Fruit fly (Drosophila melanogaster) whole organism, embryonic: ENCODE measurements around the gene CG32192.

Source experiments
- Aef1 ChIP-seq: fragments of 200-800 bp; sonication (Bioruptor generic); IDR thresholded peaks from 3 replicates; pipeline ENCODE4 v1.3.6; 2022; ENCODE audit warnings: missing biosample characterization, missing genetic modification characterization
- Antp ChIP-seq: fragments of 200-800 bp; sonication (Bioruptor generic); optimal IDR thresholded peaks from 3 replicates; lab custom pipeline; 2016; ENCODE audit warnings: missing biosample characterization, missing genetic modification characterization
- Bteb2 ChIP-seq: fragments of 200-800 bp; sonication (Bioruptor generic); optimal IDR thresholded peaks from 2 replicates; lab custom pipeline; 2016; ENCODE audit warnings: missing biosample characterization, missing genetic modification characterization
- CG10565 ChIP-seq: fragments of 200-800 bp; sonication (Bioruptor generic); optimal IDR thresholded peaks from 3 replicates; lab custom pipeline; 2016; ENCODE audit warnings: missing biosample characterization, mild to moderate bottlenecking, missing genetic modification characterization
- CG10979 ChIP-seq: fragments of 200-800 bp; sonication (Bioruptor generic); optimal IDR thresholded peaks from 2 replicates; lab custom pipeline; 2018; ENCODE audit warnings: missing biosample characterization, mild to moderate bottlenecking, missing genetic modification characterization, moderate library complexity
- CG11093 ChIP-seq: fragments of 200-800 bp; sonication (Bioruptor generic); IDR thresholded peaks from 3 replicates; pipeline ENCODE4 v1.3.6; 2022; ENCODE audit warnings: missing biosample characterization, missing genetic modification characterization
- CG11247 ChIP-seq: fragments of 200-800 bp; sonication (Bioruptor generic); IDR thresholded peaks from 2 replicates; pipeline ENCODE4 v1.3.6; 2022; ENCODE audit warnings: missing biosample characterization, missing genetic modification characterization
- CG11560 ChIP-seq: fragments of 200-800 bp; sonication (Bioruptor generic); IDR thresholded peaks from 3 replicates; pipeline ENCODE4 v1.3.6; 2022; ENCODE audit warnings: missing biosample characterization, missing genetic modification characterization
- CG11695 ChIP-seq: fragments of 200-800 bp; sonication (Bioruptor generic); IDR thresholded peaks from 3 replicates; pipeline ENCODE4 v1.3.6; 2022; ENCODE audit warnings: missing biosample characterization, missing genetic modification characterization
- CG12071 ChIP-seq: fragments of 200-800 bp; sonication (Bioruptor generic); optimal IDR thresholded peaks from 3 replicates; lab custom pipeline; 2018; ENCODE audit warnings: missing biosample characterization, mild to moderate bottlenecking, missing genetic modification characterization
- CG12659 ChIP-seq: fragments of 200-800 bp; sonication (Bioruptor generic); optimal IDR thresholded peaks from 3 replicates; lab custom pipeline; 2017; ENCODE audit warnings: mild to moderate bottlenecking, missing biosample characterization, missing genetic modification reagents, missing genetic modification characterization
- CG14667 ChIP-seq: fragments of 200-800 bp; sonication (Bioruptor generic); IDR thresholded peaks from 2 replicates; pipeline ENCODE4 v1.3.6; 2022; ENCODE audit warnings: missing biosample characterization, missing genetic modification characterization
- CG15601 ChIP-seq: fragments of 200-800 bp; sonication (Bioruptor generic); optimal IDR thresholded peaks from 3 replicates; lab custom pipeline; 2019; ENCODE audit warnings: missing biosample characterization, mild to moderate bottlenecking, missing genetic modification characterization, moderate library complexity
- CG2712 ChIP-seq: fragments of 200-800 bp; optimal IDR thresholded peaks from 3 replicates; lab custom pipeline; 2019; ENCODE audit warnings: missing biosample characterization, mild to moderate bottlenecking, missing genetic modification characterization, moderate library complexity
- CG30431 ChIP-seq: fragments of 200-800 bp; sonication (Bioruptor generic); optimal IDR thresholded peaks from 2 replicates; lab custom pipeline; 2017; ENCODE audit warnings: missing biosample characterization, missing genetic modification characterization
- CG33557 ChIP-seq: fragments of 200-800 bp; sonication (Bioruptor generic); optimal IDR thresholded peaks from 2 replicates; lab custom pipeline; 2019; ENCODE audit warnings: missing biosample characterization, mild to moderate bottlenecking, missing genetic modification characterization, moderate library complexity
- CG6254 ChIP-seq: fragments of 200-800 bp; sonication (Bioruptor generic); optimal IDR thresholded peaks from 3 replicates; lab custom pipeline; 2017; ENCODE audit warnings: mild to moderate bottlenecking, missing biosample characterization, missing genetic modification reagents, missing genetic modification characterization
- CG6791 ChIP-seq: fragments of 200-800 bp; sonication (Bioruptor generic); IDR thresholded peaks from 3 replicates; pipeline ENCODE4 v1.3.6; 2022; ENCODE audit warnings: missing biosample characterization, missing genetic modification characterization; ENCODE audit not compliant: partially characterized antibody
- CG6854 ChIP-seq: fragments of 200-800 bp; sonication (Bioruptor generic); optimal IDR thresholded peaks from 3 replicates; lab custom pipeline; 2017; ENCODE audit warnings: missing biosample characterization, mild to moderate bottlenecking, missing genetic modification characterization
- CG9727 ChIP-seq: fragments of 200-800 bp; sonication (Bioruptor generic); optimal IDR thresholded peaks from 3 replicates; lab custom pipeline; 2017; ENCODE audit warnings: missing biosample characterization, mild to moderate bottlenecking, missing genetic modification characterization
- D19A ChIP-seq: fragments of 200-800 bp; optimal IDR thresholded peaks from 3 replicates; lab custom pipeline; 2019; ENCODE audit warnings: missing biosample characterization, mild to moderate bottlenecking, missing genetic modification characterization, moderate library complexity
- NK7.1 ChIP-seq: fragments of 200-800 bp; sonication (Bioruptor generic); optimal IDR thresholded peaks from 3 replicates; lab custom pipeline; 2016; ENCODE audit warnings: missing biosample characterization, missing genetic modification characterization
- Nf-YC ChIP-seq: fragments of 200-800 bp; optimal IDR thresholded peaks from 3 replicates; lab custom pipeline; 2019; ENCODE audit warnings: missing biosample characterization, mild to moderate bottlenecking, missing genetic modification characterization, moderate library complexity
- Oaz ChIP-seq: fragments of 200-800 bp; sonication (Bioruptor generic); IDR thresholded peaks from 2 replicates; pipeline ENCODE4 v1.3.6; 2022; ENCODE audit warnings: missing biosample characterization, missing genetic modification characterization
- Opbp ChIP-seq: fragments of 200-800 bp; sonication (Bioruptor generic); IDR thresholded peaks from 3 replicates; pipeline ENCODE4 v1.3.6; 2022; ENCODE audit warnings: missing biosample characterization, missing genetic modification characterization; ENCODE audit not compliant: partially characterized antibody
- Ptx1 ChIP-seq: fragments of 200-800 bp; sonication (Bioruptor generic); IDR thresholded peaks from 2 replicates; pipeline ENCODE4 v1.3.6; 2022; ENCODE audit warnings: missing biosample characterization, missing genetic modification characterization
- Trl ChIP-seq, 3 experiments: fragments of >200 bp in 2 of 3; fragments of 200-800 bp in 1 of 3; sonication (Bioruptor generic) in 1 of 3; optimal IDR thresholded peaks; 2 replicates in 1 of 3; 3 replicates in 2 of 3; lab custom pipeline; 2016 to 2017; ENCODE audit warnings: missing biosample characterization in 1 of 3, missing genetic modification characterization in 1 of 3
- Usf ChIP-seq: fragments of 200-800 bp; sonication (Bioruptor generic); optimal IDR thresholded peaks from 2 replicates; lab custom pipeline; 2017; ENCODE audit warnings: missing genotype, missing biosample characterization, missing genetic modification characterization
- cato ChIP-seq: fragments of 200-800 bp; sonication (Bioruptor generic); optimal IDR thresholded peaks from 2 replicates; lab custom pipeline; 2016; ENCODE audit warnings: missing biosample characterization, missing genetic modification characterization, borderline replicate concordance
- cg ChIP-seq: fragments of 200-800 bp; sonication (Bioruptor generic); optimal IDR thresholded peaks from 3 replicates; lab custom pipeline; 2019; ENCODE audit warnings: missing biosample characterization, mild to moderate bottlenecking, missing genetic modification characterization, moderate library complexity
- da ChIP-seq: fragments of 200-800 bp; sonication (Bioruptor generic); optimal IDR thresholded peaks from 2 replicates; lab custom pipeline; 2016; ENCODE audit warnings: missing biosample characterization, missing genetic modification characterization
- dysf ChIP-seq: fragments of 200-800 bp; sonication (Bioruptor generic); IDR thresholded peaks from 3 replicates; pipeline ENCODE4 v1.3.6; 2022; ENCODE audit warnings: missing biosample characterization, missing genetic modification characterization
- ems ChIP-seq: fragments of 200-800 bp; sonication (Bioruptor generic); optimal IDR thresholded peaks from 3 replicates; lab custom pipeline; 2016; ENCODE audit warnings: missing biosample characterization, missing genetic modification characterization
- eyg ChIP-seq: fragments of 200-800 bp; sonication (Bioruptor generic); optimal IDR thresholded peaks from 3 replicates; lab custom pipeline; 2016; ENCODE audit warnings: missing biosample characterization, missing genetic modification characterization
- fd64A ChIP-seq: fragments of 200-800 bp; sonication (Bioruptor generic); optimal IDR thresholded peaks from 3 replicates; lab custom pipeline; 2018; ENCODE audit warnings: missing biosample characterization, mild to moderate bottlenecking, missing genetic modification characterization
- ftz-f1 ChIP-seq: fragments of 200-800 bp; sonication (Bioruptor generic); optimal IDR thresholded peaks from 2 replicates; lab custom pipeline; 2016; ENCODE audit warnings: missing biosample characterization, missing genetic modification characterization
- gcm ChIP-seq: fragments of 200-800 bp; sonication (Bioruptor generic); optimal IDR thresholded peaks from 2 replicates; lab custom pipeline; 2019; ENCODE audit warnings: missing biosample characterization, mild to moderate bottlenecking, missing genetic modification characterization, moderate library complexity
- gcm2 ChIP-seq: fragments of 200-800 bp; sonication (Bioruptor generic); optimal IDR thresholded peaks from 2 replicates; lab custom pipeline; 2016; ENCODE audit warnings: missing biosample characterization, missing genetic modification characterization
- hth ChIP-seq: fragments of >200 bp; optimal IDR thresholded peaks from 2 replicates; lab custom pipeline; 2017; ENCODE audit warnings: inconsistent platforms
- inv ChIP-seq: fragments of 200-800 bp; sonication (Bioruptor generic); IDR thresholded peaks from 2 replicates; pipeline ENCODE4 v1.3.6; 2022; ENCODE audit warnings: missing biosample characterization, missing genetic modification characterization; ENCODE audit not compliant: partially characterized antibody
- kah ChIP-seq: fragments of 200-800 bp; sonication (Bioruptor generic); optimal IDR thresholded peaks from 2 replicates; lab custom pipeline; 2018; ENCODE audit warnings: missing biosample characterization, mild to moderate bottlenecking, missing genetic modification characterization
- kay ChIP-seq: fragments of 200-800 bp; sonication (Bioruptor generic); optimal IDR thresholded peaks from 2 replicates; lab custom pipeline; 2016; ENCODE audit warnings: missing biosample characterization, missing genetic modification characterization
- onecut ChIP-seq: fragments of 200-800 bp; sonication (Bioruptor generic); IDR thresholded peaks from 2 replicates; pipeline ENCODE4 v1.3.6; 2022; ENCODE audit warnings: missing biosample characterization, missing genetic modification characterization
- pho ChIP-seq: fragments of 200-800 bp; sonication (Bioruptor generic); optimal IDR thresholded peaks from 2 replicates; lab custom pipeline; 2016; ENCODE audit warnings: missing biosample characterization, missing genetic modification characterization
- sens ChIP-seq: fragments of 200-800 bp; sonication (Bioruptor generic); peaks from one replicate; lab custom pipeline; 2016; ENCODE audit warnings: missing biosample characterization, missing genetic modification characterization
- sug ChIP-seq: fragments of 200-800 bp; optimal IDR thresholded peaks from 2 replicates; lab custom pipeline; 2019; ENCODE audit warnings: missing biosample characterization, mild to moderate bottlenecking, missing genetic modification characterization, moderate library complexity
- tup ChIP-seq: fragments of 200-800 bp; sonication (Bioruptor generic); optimal IDR thresholded peaks from 2 replicates; lab custom pipeline; 2016; ENCODE audit warnings: missing biosample characterization, mild to moderate bottlenecking, missing genetic modification characterization, moderate library complexity
- vfl ChIP-seq: fragments of 200-800 bp; sonication (Bioruptor generic); optimal IDR thresholded peaks from 2 replicates; lab custom pipeline; 2016; ENCODE audit warnings: missing biosample characterization, missing genetic modification characterization
- zfh2 ChIP-seq: fragments of 200-800 bp; sonication (Bioruptor generic); optimal IDR thresholded peaks from 2 replicates; lab custom pipeline; 2016; ENCODE audit warnings: missing biosample characterization, missing genetic modification characterization

Gene CG32192

DNA sequence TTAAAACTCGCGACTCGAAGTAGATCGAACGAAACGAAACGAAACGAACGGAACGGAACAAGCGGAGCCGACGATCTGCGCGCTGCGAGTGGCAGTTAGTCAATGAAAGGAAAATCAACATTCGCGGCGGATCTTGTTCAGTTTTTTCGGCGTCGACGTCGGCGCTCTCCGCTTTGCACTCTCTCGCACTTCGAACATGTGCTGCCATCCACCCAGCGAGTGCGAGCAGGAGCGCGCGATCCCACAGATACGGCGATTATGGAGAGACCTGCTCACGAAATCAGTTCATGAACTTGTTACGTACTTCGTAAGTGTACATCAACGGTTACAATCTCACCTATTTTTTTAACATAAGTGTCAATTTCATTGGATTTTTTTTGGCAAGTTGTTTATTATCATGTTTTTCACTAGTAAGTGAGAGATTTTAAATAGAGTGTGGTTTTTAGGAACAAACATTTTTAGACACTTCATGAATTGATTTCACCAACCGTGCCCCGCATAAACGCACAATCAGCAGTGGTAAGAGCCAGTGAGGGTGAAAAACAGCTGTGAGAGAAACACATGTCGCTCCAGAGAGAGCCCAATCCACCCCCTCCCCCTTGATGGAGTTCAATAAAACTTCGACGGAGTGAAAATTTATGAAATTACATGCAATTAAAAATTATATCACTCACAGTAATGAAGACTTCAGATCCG, 40.6 kb upstream of the CG32192 start (continued):
- TF ChIP-seq Trl (optimal IDR thresholded peaks at IDR 0.05; lab: Kevin White, UChicago) (peak; percentile 76 to 86), Trl (GFP tag; optimal IDR thresholded peaks at IDR 0.05; lab: Kevin White, UChicago) (peak; percentile 89), Ptx1 (GFP tag; lab: Robert Waterston, UW) (peak; percentile 89), CG14667 (GFP tag; lab: Robert Waterston, UW) (peak; percentile 66; the same call in 1 of the 2 replicates), kay (GFP tag; lab: Kevin White, UChicago) (peak; percentile 86), CG6254 (GFP tag; lab: Kevin White, UChicago) (peak; percentile 81), CG6854 (peak; percentile 92), pho (GFP tag; lab: Kevin White, UChicago) (peak; percentile 93), vfl (GFP tag; lab: Kevin White, UChicago) (peak; percentile 72), da (peak; percentile 89), eyg (GFP tag; lab: Kevin White, UChicago) (peak; percentile 94), gcm (GFP tag; lab: Kevin White, UChicago) (peak; percentile 95), CG12659 (GFP tag; lab: Kevin White, UChicago) (peak; percentile 96), CG2712 (tag; lab: Kevin White, UChicago) (peak; percentile 98), CG9727 (GFP tag; lab: Kevin White, UChicago) (peak; percentile 98), CG33557 (peak; percentile 96), cato (GFP tag; lab: Kevin White, UChicago) (peak; percentile 92), CG11695 (peak; percentile 95), inv (no peak), gcm2 (GFP tag; lab: Kevin White, UChicago) (peak; percentile 73), CG11560 (tag; lab: Robert Waterston, UW) (peak; percentile 46; the same call in 2 of the 3 replicates), CG6791 (peak; percentile 51; the same call in 1 of the 3 replicates), ems (GFP tag; lab: Kevin White, UChicago) (peak; percentile 93), sens (GFP tag; lab: Kevin White, UChicago) (peak; percentile 100), CG10979 (peak; percentile 97), sug (peak; percentile 93), Usf (GFP tag; lab: Kevin White, UChicago) (peak; percentile 84), CG11247 (peak; percentile 72; the same call in 1 of the 2 replicates), Aef1 (GFP tag; lab: Robert Waterston, UW) (peak; percentile 77), kah (peak; percentile 77), CG15601 (tag; lab: Kevin White, UChicago) (peak; percentile 91), NK7.1 (GFP tag; lab: Kevin White, UChicago) (peak; percentile 95), zfh2 (GFP tag; lab: Kevin White, UChicago) (peak; percentile 85), ftz-f1 (GFP tag; lab: Kevin White, UChicago) (peak; percentile 79), D19A (tag; lab: Kevin White, UChicago) (peak; percentile 94), cg (GFP tag; lab: Kevin White, UChicago) (peak; percentile 18), onecut (GFP tag; lab: Robert Waterston, UW) (peak; percentile 89), Nf-YC (tag; lab: Kevin White, UChicago) (peak; percentile 88), tup (GFP tag; lab: Kevin White, UChicago) (peak; percentile 75), Opbp (GFP tag; lab: Robert Waterston, UW) (peak; percentile 63; the same call in 2 of the 3 replicates), CG10565 (peak; percentile 50), Bteb2 (GFP tag; lab: Kevin White, UChicago) (peak; percentile 92), Antp (GFP tag; lab: Kevin White, UChicago) (peak; percentile 87), fd64A (GFP tag; lab: Kevin White, UChicago) (peak; percentile 73), hth (lab: Kevin White, UChicago) (no peak), Oaz (GFP tag; lab: Robert Waterston, UW) (peak; percentile 63), CG11093 (GFP tag; lab: Robert Waterston, UW) (peak; percentile 67; the same call in 2 of the 3 replicates), CG30431 (GFP tag; lab: Kevin White, UChicago) (peak; percentile 72), CG12071 (peak; percentile 87), dysf (GFP tag; lab: Robert Waterston, UW) (peak; percentile 92)
